Fruit fly (Drosophila melanogaster) whole organism, wandering third instar larva: Measurements from ENCODE around the gene CG5126.
A peak's percentile ranks its signal among the peaks of the same experiment; 100 is the strongest.

Experiments
- Abd-B ChIP-seq: fragments of >200 bp; optimal IDR thresholded peaks from 2 replicates; lab custom pipeline; 2017; ENCODE audit warnings: missing biosample characterization, missing genetic modification characterization
- CG32264 ChIP-seq: fragments of 200-800 bp; sonication (Bioruptor generic); optimal IDR thresholded peaks from 2 replicates; lab custom pipeline; 2016; ENCODE audit warnings: missing biosample characterization, missing genetic modification characterization
- CG9705 ChIP-seq: fragments of 200-800 bp; sonication (Bioruptor generic); optimal IDR thresholded peaks from 2 replicates; lab custom pipeline; 2018; ENCODE audit warnings: missing biosample characterization, mild to moderate bottlenecking, missing genetic modification characterization
- CrebA ChIP-seq: fragments of 200-800 bp; sonication (Bioruptor generic); optimal IDR thresholded peaks from 2 replicates; lab custom pipeline; 2016; ENCODE audit warnings: missing biosample characterization, mild to moderate bottlenecking, missing genetic modification characterization, borderline replicate concordance
- Dfd ChIP-seq: fragments of >200 bp; optimal IDR thresholded peaks from 2 replicates; lab custom pipeline; 2017; ENCODE audit warnings: missing biosample characterization, missing genetic modification characterization
- Dif ChIP-seq: fragments of 200-275, 200-300 bp; sonication (Bioruptor generic); optimal IDR thresholded peaks from 2 replicates; lab custom pipeline; 2018; ENCODE audit warnings: missing biosample characterization, missing genetic modification characterization; ENCODE audit not compliant: partially characterized antibody
- GATAd ChIP-seq: sonication (Bioruptor generic); optimal IDR thresholded peaks from 2 replicates; lab custom pipeline; 2016; ENCODE audit warnings: missing biosample characterization, missing genetic modification characterization
- HLH106 ChIP-seq: fragments of 200-800 bp; optimal IDR thresholded peaks from 3 replicates; lab custom pipeline; 2019; ENCODE audit warnings: missing biosample characterization, mild to moderate bottlenecking, missing genetic modification characterization, moderate library complexity
- Hnf4 ChIP-seq: fragments of 200-800 bp; sonication (Bioruptor generic); optimal IDR thresholded peaks from 2 replicates; lab custom pipeline; 2016; ENCODE audit warnings: missing biosample characterization, mild to moderate bottlenecking, missing genetic modification characterization
- Hr78 ChIP-seq: fragments of >200 bp; optimal IDR thresholded peaks from 2 replicates; lab custom pipeline; 2017; ENCODE audit warnings: missing biosample characterization, missing genetic modification characterization
- Hr83 ChIP-seq: fragments of 200-300 bp; sonication (Bioruptor generic); optimal IDR thresholded peaks from 2 replicates; lab custom pipeline; 2016; ENCODE audit warnings: missing biosample characterization, mild to moderate bottlenecking, missing genetic modification characterization, moderate library complexity; ENCODE audit not compliant: poor library complexity, severe bottlenecking
- Jra ChIP-seq: sonication (Bioruptor generic); optimal IDR thresholded peaks from 2 replicates; lab custom pipeline; 2016; ENCODE audit warnings: missing biosample characterization, missing genetic modification characterization
- Mio ChIP-seq: sonication (Bioruptor generic); optimal IDR thresholded peaks from 2 replicates; lab custom pipeline; 2016; ENCODE audit warnings: missing biosample characterization, missing genetic modification characterization
- Myc ChIP-seq: fragments of >200 bp; optimal IDR thresholded peaks from 2 replicates; lab custom pipeline; 2017
- N ChIP-seq: fragments of >200 bp; optimal IDR thresholded peaks from 2 replicates; lab custom pipeline; 2018; ENCODE audit warnings: missing biosample characterization, missing external identifiers, missing genetic modification characterization
- OdsH ChIP-seq: fragments of 200-800 bp; sonication (Bioruptor generic); optimal IDR thresholded peaks from 2 replicates; lab custom pipeline; 2016; ENCODE audit warnings: missing biosample characterization, mild to moderate bottlenecking, missing genetic modification characterization
- Rel ChIP-seq, 2 experiments: fragments of 200-800 bp; sonication (Bioruptor generic) in 1 of 2; optimal IDR thresholded peaks; 2 replicates in 1 of 2; 3 replicates in 1 of 2; lab custom pipeline; 2016 to 2019; ENCODE audit warnings: mild to moderate bottlenecking in 2 of 2, missing biosample characterization in 2 of 2, missing genetic modification characterization in 2 of 2, moderate library complexity in 1 of 2
- Sp1 ChIP-seq: fragments of 200-800 bp; sonication (Bioruptor generic); optimal IDR thresholded peaks from 3 replicates; lab custom pipeline; 2019; ENCODE audit warnings: missing biosample characterization, mild to moderate bottlenecking, missing genetic modification characterization, moderate library complexity
- Vsx2 ChIP-seq: fragments of 200-300, 225-300 bp; sonication (Bioruptor generic); optimal IDR thresholded peaks from 2 replicates; lab custom pipeline; 2018; ENCODE audit warnings: missing biosample characterization, missing genetic modification characterization; ENCODE audit not compliant: partially characterized antibody
- br ChIP-seq: fragments of 200-800 bp; sonication (Bioruptor generic); optimal IDR thresholded peaks from 2 replicates; lab custom pipeline; 2016; ENCODE audit warnings: missing biosample characterization, missing genetic modification characterization
- brk ChIP-seq: fragments of 200-800 bp; sonication (Bioruptor generic); optimal IDR thresholded peaks from 2 replicates; lab custom pipeline; 2016; ENCODE audit warnings: missing biosample characterization, mild to moderate bottlenecking, missing genetic modification characterization
- dl ChIP-seq, 2 experiments: fragments of 175-275, 200-275 bp in 1 of 2; fragments of 200-275 bp in 1 of 2; sonication (Bioruptor generic); optimal IDR thresholded peaks; lab custom pipeline; 2018; ENCODE audit warnings: mild to moderate bottlenecking in 2 of 2, missing biosample characterization in 2 of 2, missing genetic modification characterization in 2 of 2, moderate library complexity in 2 of 2; ENCODE audit not compliant: partially characterized antibody in 2 of 2, insufficient read depth in 1 of 2
- dmrt93B ChIP-seq: fragments of 200-800 bp; sonication (Bioruptor generic); optimal IDR thresholded peaks from 2 replicates; lab custom pipeline; 2018; ENCODE audit warnings: missing biosample characterization, mild to moderate bottlenecking, missing genetic modification characterization
- dsf ChIP-seq: sonication (Bioruptor generic); optimal IDR thresholded peaks from 2 replicates; lab custom pipeline; 2016; ENCODE audit warnings: missing biosample characterization, missing genetic modification characterization, borderline replicate concordance
- ey ChIP-seq: fragments of 200-800 bp; sonication (Bioruptor generic); optimal IDR thresholded peaks from 2 replicates; lab custom pipeline; 2016; ENCODE audit warnings: missing biosample characterization, missing genetic modification characterization
- foxo ChIP-seq, 2 experiments: fragments of 200-800 bp; sonication (Bioruptor generic); optimal IDR thresholded peaks; 2 replicates in 1 of 2; 3 replicates in 1 of 2; lab custom pipeline; 2016 to 2017; ENCODE audit warnings: missing biosample characterization in 2 of 2, missing genetic modification characterization in 2 of 2
- fru ChIP-seq: fragments of 200-800 bp; sonication (Bioruptor generic); optimal IDR thresholded peaks from 3 replicates; lab custom pipeline; 2016; ENCODE audit warnings: missing biosample characterization, mild to moderate bottlenecking, missing genetic modification characterization
- h ChIP-seq: fragments of 200-800 bp; sonication (Bioruptor generic); optimal IDR thresholded peaks from 3 replicates; lab custom pipeline; 2016; ENCODE audit warnings: missing biosample characterization, mild to moderate bottlenecking, missing genetic modification characterization
- jim ChIP-seq: fragments of 175-275, 200-325 bp; sonication (Bioruptor generic); optimal IDR thresholded peaks from 2 replicates; lab custom pipeline; 2016; ENCODE audit warnings: missing biosample characterization, mild to moderate bottlenecking, missing genetic modification characterization
- lola ChIP-seq: fragments of >200 bp; optimal IDR thresholded peaks from 2 replicates; lab custom pipeline; 2017; ENCODE audit warnings: missing biosample characterization, missing genetic modification characterization
- pan ChIP-seq: fragments of >200 bp; optimal IDR thresholded peaks from 2 replicates; lab custom pipeline; 2017
- psq ChIP-seq: fragments of 200-800 bp; sonication (Bioruptor generic); optimal IDR thresholded peaks from 3 replicates; lab custom pipeline; 2017; ENCODE audit warnings: missing biosample characterization, mild to moderate bottlenecking, missing genetic modification characterization, moderate library complexity
- rgr ChIP-seq: fragments of 200-800 bp; sonication (Bioruptor generic); optimal IDR thresholded peaks from 3 replicates; lab custom pipeline; 2016; ENCODE audit warnings: missing biosample characterization, mild to moderate bottlenecking, missing genetic modification characterization
- sage ChIP-seq: fragments of 200-800 bp; sonication (Bioruptor generic); optimal IDR thresholded peaks from 2 replicates; lab custom pipeline; 2016; ENCODE audit warnings: missing biosample characterization, mild to moderate bottlenecking, missing genetic modification characterization
- sv ChIP-seq: fragments of 200-800 bp; sonication (Bioruptor generic); optimal IDR thresholded peaks from 3 replicates; lab custom pipeline; 2016; ENCODE audit warnings: missing biosample characterization, missing genetic modification characterization
- tai ChIP-seq: sonication (Bioruptor generic); optimal IDR thresholded peaks from 2 replicates; lab custom pipeline; 2016; ENCODE audit warnings: missing biosample characterization, missing genetic modification characterization
- usp ChIP-seq: fragments of >200 bp; optimal IDR thresholded peaks from 2 replicates; lab custom pipeline; 2017; ENCODE audit warnings: missing biosample characterization, missing genetic modification characterization
- woc ChIP-seq: sonication (Bioruptor generic); optimal IDR thresholded peaks from 2 replicates; lab custom pipeline; 2016; ENCODE audit warnings: missing biosample characterization, mild to moderate bottlenecking, missing genetic modification characterization

Gene CG5126

dm6 chr2L:1199912-1200721 is 16.3 kb upstream of the CG5126 start, which contains the start of the genes CG43349 and CG5011:
TSS of gene CG43349 (plus strand) at chr2L:1200205.
TSS of gene CG5011 (plus strand) at chr2L:1200671.
- no peak for TF ChIP-seq foxo (GFP tag; optimal IDR thresholded peaks at IDR 0.05; lab: Kevin White, UChicago)
- no peak for TF ChIP-seq N (GFP tag; lab: Kevin White, UChicago)
- peak; percentile 48 to 72 for TF ChIP-seq dl (GFP tag; optimal IDR thresholded peaks at IDR 0.05; lab: Kevin White, UChicago; ENCODE audit: insufficient read depth in 1 of 2, partially characterized antibody in 2 of 2)
- peak; percentile 65 for TF ChIP-seq Dfd
- no peak for TF ChIP-seq Rel (GFP tag; optimal IDR thresholded peaks at IDR 0.05; lab: Kevin White, UChicago)
- TF ChIP-seq Rel (tag; optimal IDR thresholded peaks at IDR 0.05; lab: Kevin White, UChicago), result peak; percentile 85
- TF ChIP-seq, all 38 proteins: peak for 3

- TF ChIP-seq HLH106 (tag; lab: Kevin White, UChicago) (no peak), woc (GFP tag; lab: Kevin White, UChicago) (no peak), lola (GFP tag; lab: Kevin White, UChicago) (no peak), GATAd (GFP tag; lab: Kevin White, UChicago) (no peak)
Observed at dm6 chr2L:1199166-1199565, 15.3 kb upstream of the CG5126 start, which contains the start of the genes CG5139 and CG43348. TSS of gene CG5139 (minus strand) at chr2L:1199266. TSS of gene CG43348 (plus strand) at chr2L:1199412.

dm6 chr2L:1185642-1186497 is 2.0 kb upstream of the CG5126 start, which contains the start of gene CG5001:
TSS of gene CG5001 (plus strand) at chr2L:1185757.
- TF ChIP-seq brk (GFP tag; lab: Kevin White, UChicago) (no peak), usp (no peak), sv (GFP tag; lab: Kevin White, UChicago) (peak; percentile 64), Mio (GFP tag; lab: Kevin White, UChicago) (no peak), jim (GFP tag; lab: Kevin White, UChicago) (no peak), Sp1 (GFP tag; lab: Kevin White, UChicago) (peak; percentile 62), psq (GFP tag; lab: Kevin White, UChicago) (peak; percentile 79), br (GFP tag; lab: Kevin White, UChicago) (no peak), Abd-B (no peak), Hnf4 (GFP tag; lab: Kevin White, UChicago) (no peak), ey (GFP tag; lab: Kevin White, UChicago) (peak; percentile 62), Dfd (no peak), CG32264 (peak; percentile 38), pan (lab: Kevin White, UChicago) (no peak), OdsH (GFP tag; lab: Kevin White, UChicago) (peak; percentile 75), Hr78 (GFP tag; lab: Kevin White, UChicago) (no peak), h (GFP tag; lab: Kevin White, UChicago) (peak; percentile 80), rgr (peak; percentile 75), fru (GFP tag; lab: Kevin White, UChicago) (peak; percentile 14), dmrt93B (no peak), GATAd (GFP tag; lab: Kevin White, UChicago) (no peak), foxo (GFP tag; optimal IDR thresholded peaks at IDR 0.05; lab: Kevin White, UChicago) (peak in 1 of 2 experiments; percentile 79), tai (no peak), Hr83 (peak; percentile 58), Rel (GFP tag; optimal IDR thresholded peaks at IDR 0.05; lab: Kevin White, UChicago) (no peak), Rel (tag; optimal IDR thresholded peaks at IDR 0.05; lab: Kevin White, UChicago) (peak; percentile 78), dl (GFP tag; optimal IDR thresholded peaks at IDR 0.05; lab: Kevin White, UChicago; ENCODE audit: insufficient read depth in 1 of 2, partially characterized antibody in 2 of 2) (peak in 1 of 2 experiments; percentile 94), Myc (lab: Kevin White, UChicago) (no peak), CrebA (no peak), N (GFP tag; lab: Kevin White, UChicago) (no peak), Vsx2 (GFP tag; lab: Kevin White, UChicago) (no peak), HLH106 (tag; lab: Kevin White, UChicago) (peak; percentile 83), woc (GFP tag; lab: Kevin White, UChicago) (no peak), sage (no peak), lola (GFP tag; lab: Kevin White, UChicago) (no peak), dsf (GFP tag; lab: Kevin White, UChicago) (no peak), Dif (GFP tag; lab: Kevin White, UChicago) (peak; percentile 95), CG9705 (peak; percentile 60), Jra (no peak)
- TF ChIP-seq, all 38 proteins: peak for 16
